Fruit fly (Drosophila melanogaster) whole organism, embryonic: ENCODE results near the gene Cdk5alpha.

Experiments used
- B-H2 ChIP-seq: fragments of 200-800 bp; sonication (Bioruptor generic); optimal IDR thresholded peaks from 2 replicates; lab custom pipeline; 2018; ENCODE audit warnings: missing biosample characterization, mild to moderate bottlenecking, missing genetic modification characterization
- CG10267 ChIP-seq: fragments of 200-800 bp; sonication (Bioruptor generic); optimal IDR thresholded peaks from 2 replicates; lab custom pipeline; 2018; ENCODE audit warnings: missing biosample characterization, mild to moderate bottlenecking, missing genetic modification characterization, moderate library complexity
- CG11695 ChIP-seq: fragments of 200-800 bp; sonication (Bioruptor generic); IDR thresholded peaks from 3 replicates; pipeline ENCODE4 v1.3.6; 2022; ENCODE audit warnings: missing biosample characterization, missing genetic modification characterization
- CG12391 ChIP-seq: fragments of 200-800 bp; sonication (Bioruptor generic); optimal IDR thresholded peaks from 3 replicates; lab custom pipeline; 2018; ENCODE audit warnings: missing biosample characterization, mild to moderate bottlenecking, missing genetic modification characterization, moderate library complexity
- CG13775 ChIP-seq: fragments of 200-800 bp; sonication (Bioruptor generic); optimal IDR thresholded peaks from 3 replicates; lab custom pipeline; 2017; ENCODE audit warnings: missing biosample characterization, mild to moderate bottlenecking, missing genetic modification characterization
- CG14441 ChIP-seq: fragments of 200-800 bp; sonication (Bioruptor generic); IDR thresholded peaks from 2 replicates; pipeline ENCODE4 v1.3.6; 2022; ENCODE audit warnings: missing biosample characterization, missing genetic modification characterization
- CG1602 ChIP-seq: fragments of 200-800 bp; sonication (Bioruptor generic); optimal IDR thresholded peaks from 3 replicates; lab custom pipeline; 2016; ENCODE audit warnings: missing biosample characterization, missing genetic modification characterization
- CG17361 ChIP-seq: fragments of 200-800 bp; sonication (Bioruptor generic); IDR thresholded peaks from 3 replicates; pipeline ENCODE4 v1.3.6; 2022; ENCODE audit warnings: missing biosample characterization, missing genetic modification characterization
- CG17568 ChIP-seq: fragments of 200-800 bp; sonication (Bioruptor generic); optimal IDR thresholded peaks from 2 replicates; lab custom pipeline; 2018; ENCODE audit warnings: missing biosample characterization, mild to moderate bottlenecking, missing genetic modification characterization, moderate library complexity
- CG18262 ChIP-seq: fragments of 200-800 bp; optimal IDR thresholded peaks from 3 replicates; lab custom pipeline; 2019; ENCODE audit warnings: missing biosample characterization, mild to moderate bottlenecking, missing genetic modification characterization, moderate library complexity
- CG18476 ChIP-seq: fragments of 200-800 bp; sonication (Bioruptor generic); optimal IDR thresholded peaks from 2 replicates; lab custom pipeline; 2016; ENCODE audit warnings: missing biosample characterization, mild to moderate bottlenecking, missing genetic modification characterization
- CG2712 ChIP-seq: fragments of 200-800 bp; optimal IDR thresholded peaks from 3 replicates; lab custom pipeline; 2019; ENCODE audit warnings: missing biosample characterization, mild to moderate bottlenecking, missing genetic modification characterization, moderate library complexity
- CG30020 ChIP-seq: fragments of 200-800 bp; optimal IDR thresholded peaks from 2 replicates; lab custom pipeline; 2019; ENCODE audit warnings: missing biosample characterization, mild to moderate bottlenecking, missing genetic modification characterization, moderate library complexity
- CG6254 ChIP-seq: fragments of 200-800 bp; sonication (Bioruptor generic); optimal IDR thresholded peaks from 3 replicates; lab custom pipeline; 2017; ENCODE audit warnings: mild to moderate bottlenecking, missing biosample characterization, missing genetic modification reagents, missing genetic modification characterization
- CG6654 ChIP-seq: fragments of 200-800 bp; sonication (Bioruptor generic); optimal IDR thresholded peaks from 2 replicates; lab custom pipeline; 2017; ENCODE audit warnings: missing biosample characterization, mild to moderate bottlenecking, missing genetic modification characterization
- CG7357 ChIP-seq: fragments of 200-800 bp; sonication (Bioruptor generic); IDR thresholded peaks from 3 replicates; pipeline ENCODE4 v1.3.6; 2022; ENCODE audit warnings: missing biosample characterization, missing genetic modification characterization
- CG8478 ChIP-seq: fragments of >200 bp; optimal IDR thresholded peaks from 2 replicates; lab custom pipeline; 2018
- CG9797 ChIP-seq: fragments of 200-800 bp; sonication (Bioruptor generic); optimal IDR thresholded peaks from 3 replicates; lab custom pipeline; 2018; ENCODE audit warnings: missing biosample characterization, mild to moderate bottlenecking, missing genetic modification characterization
- CTCF ChIP-seq: fragments of 200-800 bp; sonication (Bioruptor generic); optimal IDR thresholded peaks from 2 replicates; lab custom pipeline; 2017; ENCODE audit warnings: missing biosample characterization, mild to moderate bottlenecking, missing genetic modification characterization, moderate library complexity
- D19A ChIP-seq: fragments of 200-800 bp; optimal IDR thresholded peaks from 3 replicates; lab custom pipeline; 2019; ENCODE audit warnings: missing biosample characterization, mild to moderate bottlenecking, missing genetic modification characterization, moderate library complexity
- Dp ChIP-seq: fragments of 200-800 bp; sonication (Bioruptor generic); optimal IDR thresholded peaks from 2 replicates; lab custom pipeline; 2018; ENCODE audit warnings: missing biosample characterization, mild to moderate bottlenecking, missing genetic modification characterization, moderate library complexity
- E2f2 ChIP-seq: fragments of 200-800 bp; sonication (Bioruptor generic); IDR thresholded peaks from 2 replicates; pipeline ENCODE4 v1.3.6; 2022; ENCODE audit warnings: missing biosample characterization, missing genetic modification characterization
- Ets97D ChIP-seq: fragments of 200-800 bp; sonication (Bioruptor generic); optimal IDR thresholded peaks from 3 replicates; lab custom pipeline; 2016; ENCODE audit warnings: missing biosample characterization, missing genetic modification characterization
- Gsc ChIP-seq: fragments of 200-800 bp; sonication (Bioruptor generic); IDR thresholded peaks from 2 replicates; pipeline ENCODE4 v1.3.6; 2022; ENCODE audit warnings: missing biosample characterization, missing genetic modification characterization
- H2.0 ChIP-seq: fragments of 200-800 bp; sonication (Bioruptor generic); IDR thresholded peaks from 2 replicates; pipeline ENCODE4 v1.3.6; 2022; ENCODE audit warnings: missing biosample characterization, missing genetic modification characterization
- HmgZ ChIP-seq: fragments of 200-800 bp; sonication (Bioruptor generic); optimal IDR thresholded peaks from 2 replicates; lab custom pipeline; 2018; ENCODE audit warnings: missing biosample characterization, mild to moderate bottlenecking, missing genetic modification characterization
- Hsf ChIP-seq: fragments of 200-800 bp; sonication (Bioruptor generic); optimal IDR thresholded peaks from 3 replicates; lab custom pipeline; 2016; ENCODE audit warnings: missing biosample characterization, missing genetic modification characterization
- MESR4 ChIP-seq: fragments of 200-800 bp; sonication (Bioruptor generic); optimal IDR thresholded peaks from 2 replicates; lab custom pipeline; 2018; ENCODE audit warnings: missing biosample characterization, mild to moderate bottlenecking, missing genetic modification characterization, moderate library complexity
- MTF-1 ChIP-seq: fragments of 200-800 bp; sonication (Bioruptor generic); optimal IDR thresholded peaks from 2 replicates; lab custom pipeline; 2018; ENCODE audit warnings: missing biosample characterization, mild to moderate bottlenecking, missing genetic modification characterization, borderline replicate concordance
- Pdp1 ChIP-seq, 2 experiments: fragments of 200-800 bp; sonication (Bioruptor generic); optimal IDR thresholded peaks; 3 replicates each; lab custom pipeline; 2016; ENCODE audit warnings: missing biosample characterization in 2 of 2, missing genetic modification characterization in 2 of 2, mild to moderate bottlenecking in 1 of 2, moderate library complexity in 1 of 2
- ac ChIP-seq: fragments of 200-800 bp; sonication (Bioruptor generic); optimal IDR thresholded peaks from 3 replicates; lab custom pipeline; 2017; ENCODE audit warnings: missing biosample characterization, mild to moderate bottlenecking, missing genetic modification characterization
- ara ChIP-seq: fragments of 200-800 bp; sonication (Bioruptor generic); IDR thresholded peaks from 2 replicates; pipeline ENCODE4 v1.3.6; 2022; ENCODE audit warnings: missing biosample characterization, missing genetic modification characterization
- bsh ChIP-seq, 2 experiments: fragments of 200-800 bp; sonication (Bioruptor generic); optimal IDR thresholded peaks; 2 replicates each; lab custom pipeline; 2017 to 2018; ENCODE audit warnings: mild to moderate bottlenecking in 2 of 2, missing biosample characterization in 2 of 2, missing genetic modification characterization in 2 of 2, moderate library complexity in 1 of 2
- btn ChIP-seq: fragments of 200-800 bp; sonication (Bioruptor generic); optimal IDR thresholded peaks from 2 replicates; lab custom pipeline; 2016; ENCODE audit warnings: missing biosample characterization, missing genetic modification characterization
- ci ChIP-seq: fragments of 200-800 bp; sonication (Bioruptor generic); IDR thresholded peaks from 3 replicates; pipeline ENCODE4 v1.3.6; 2022; ENCODE audit warnings: missing biosample characterization, missing genetic modification characterization
- eve ChIP-seq, 2 experiments: fragments of >200 bp; optimal IDR thresholded peaks; 2 replicates each; lab custom pipeline; 2017; ENCODE audit warnings: missing biosample characterization in 2 of 2, missing genetic modification characterization in 2 of 2
- gem ChIP-seq: fragments of 200-800 bp; sonication (Bioruptor generic); optimal IDR thresholded peaks from 2 replicates; lab custom pipeline; 2019; ENCODE audit warnings: missing biosample characterization, mild to moderate bottlenecking, missing genetic modification characterization, moderate library complexity
- kah ChIP-seq: fragments of 200-800 bp; sonication (Bioruptor generic); optimal IDR thresholded peaks from 2 replicates; lab custom pipeline; 2018; ENCODE audit warnings: missing biosample characterization, mild to moderate bottlenecking, missing genetic modification characterization
- kay ChIP-seq: fragments of 200-800 bp; sonication (Bioruptor generic); optimal IDR thresholded peaks from 2 replicates; lab custom pipeline; 2016; ENCODE audit warnings: missing biosample characterization, missing genetic modification characterization
- lola ChIP-seq, 3 experiments: fragments of >200 bp in 2 of 3; fragments of 200-800 bp in 1 of 3; sonication (Bioruptor generic) in 1 of 3; optimal IDR thresholded peaks; 2 replicates each; lab custom pipeline; 2017 to 2019; ENCODE audit warnings: missing biosample characterization in 3 of 3, missing genetic modification characterization in 3 of 3, mild to moderate bottlenecking in 1 of 3, moderate library complexity in 1 of 3
- onecut ChIP-seq: fragments of 200-800 bp; sonication (Bioruptor generic); IDR thresholded peaks from 2 replicates; pipeline ENCODE4 v1.3.6; 2022; ENCODE audit warnings: missing biosample characterization, missing genetic modification characterization
- phol ChIP-seq: fragments of 200-800 bp; sonication (Bioruptor generic); optimal IDR thresholded peaks from 3 replicates; lab custom pipeline; 2018; ENCODE audit warnings: missing biosample characterization, mild to moderate bottlenecking, missing genetic modification characterization, moderate library complexity
- prd ChIP-seq, 3 experiments: fragments of >200 bp in 2 of 3; fragments of 200-800 bp in 1 of 3; sonication (Bioruptor generic) in 1 of 3; optimal IDR thresholded peaks in 2 of 3; IDR thresholded peaks in 1 of 3; 2 replicates in 2 of 3; 3 replicates in 1 of 3; pipeline versions ENCODE4 v1.3.6 to Lab custom; 2017 to 2022; ENCODE audit warnings: missing biosample characterization in 1 of 3, missing genetic modification characterization in 1 of 3
- pzg ChIP-seq: fragments of 200-800 bp; sonication (Bioruptor generic); optimal IDR thresholded peaks from 3 replicates; lab custom pipeline; 2018; ENCODE audit warnings: missing biosample characterization, mild to moderate bottlenecking, missing genetic modification characterization, moderate library complexity
- row ChIP-seq: fragments of 200-800 bp; sonication (Bioruptor generic); IDR thresholded peaks from 3 replicates; pipeline ENCODE4 v1.3.6; 2022; ENCODE audit warnings: missing biosample characterization, missing genetic modification characterization
- ssp ChIP-seq: fragments of 200-800 bp; sonication (Bioruptor generic); IDR thresholded peaks from 2 replicates; pipeline ENCODE4 v1.3.6; 2022; ENCODE audit warnings: missing biosample characterization, missing genetic modification characterization
- tap ChIP-seq: fragments of 200-800 bp; optimal IDR thresholded peaks from 3 replicates; lab custom pipeline; 2019; ENCODE audit warnings: missing biosample characterization, mild to moderate bottlenecking, missing genetic modification characterization, moderate library complexity
- trem ChIP-seq: fragments of 200-800 bp; optimal IDR thresholded peaks from 3 replicates; lab custom pipeline; 2019; ENCODE audit warnings: missing biosample characterization, mild to moderate bottlenecking, missing genetic modification characterization, moderate library complexity
- tup ChIP-seq: fragments of 200-800 bp; sonication (Bioruptor generic); optimal IDR thresholded peaks from 2 replicates; lab custom pipeline; 2016; ENCODE audit warnings: missing biosample characterization, mild to moderate bottlenecking, missing genetic modification characterization, moderate library complexity

The Cdk5alpha gene

DNA sequence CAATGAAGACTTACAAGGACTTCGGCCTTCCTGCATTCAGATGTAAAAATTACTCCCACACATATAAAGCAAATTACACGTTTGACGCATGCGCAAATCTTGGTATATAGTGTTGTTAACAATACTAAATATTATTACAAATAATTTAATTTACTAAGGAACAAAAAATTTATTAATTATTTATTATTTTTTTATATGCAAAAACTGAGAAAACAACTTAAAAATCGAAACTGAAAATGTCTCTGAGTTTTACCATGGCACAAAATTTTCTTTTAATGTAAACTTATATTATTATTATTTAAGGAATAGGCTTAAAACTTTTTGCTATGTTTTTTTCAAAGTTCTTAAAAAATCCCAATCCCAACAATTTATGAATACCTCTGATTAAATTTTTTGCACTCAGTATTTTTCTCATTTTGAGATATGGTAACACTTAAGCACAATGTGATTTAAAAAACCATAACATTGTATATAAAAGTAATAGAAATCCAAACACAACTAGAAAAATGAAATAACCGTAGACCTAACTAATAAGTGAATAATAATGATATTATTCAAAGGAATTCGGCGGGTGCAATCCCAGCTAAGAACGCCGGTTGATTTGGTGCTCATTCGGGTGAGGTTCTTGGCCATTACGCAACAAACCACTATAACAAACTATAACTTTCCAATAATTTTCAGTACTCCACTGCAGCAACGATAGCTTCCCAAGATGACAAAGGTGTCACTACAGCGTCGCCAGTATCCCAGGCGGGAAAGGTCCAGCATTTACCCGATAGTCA lies 20.5 kb upstream of the Cdk5alpha start, which contains the start of the genes Schip1 and Cox10 (continued):
- TF ChIP-seq bsh (GFP tag; optimal IDR thresholded peaks at IDR 0.05; lab: Kevin White, UChicago) (peak in 1 of 2 experiments; percentile 29), HmgZ (peak; percentile 19), ci (GFP tag; lab: Robert Waterston, UW) (no peak), CG9797 (GFP tag; lab: Kevin White, UChicago) (peak; percentile 14), CG18262 (tag; lab: Kevin White, UChicago) (peak; percentile 38), H2.0 (no peak), onecut (GFP tag; lab: Robert Waterston, UW) (no peak), CG11695 (GFP tag; lab: Robert Waterston, UW) (no peak), CG12391 (tag; lab: Kevin White, UChicago) (peak; percentile 72), CG17568 (GFP tag; lab: Kevin White, UChicago) (no peak), ssp (GFP tag; lab: Robert Waterston, UW) (no peak), CG8478 (lab: Kevin White, UChicago) (no peak), eve (GFP tag; optimal IDR thresholded peaks at IDR 0.05; lab: Kevin White, UChicago) (no peak), ac (GFP tag; lab: Kevin White, UChicago) (no peak), btn (GFP tag; lab: Kevin White, UChicago) (no peak), CG17361 (GFP tag; lab: Robert Waterston, UW) (peak; percentile 26; the same call in 1 of the 3 replicates), prd (optimal IDR thresholded peaks at IDR 0.05; lab: Kevin White, UChicago) (no peak), prd (GFP tag; IDR thresholded peaks at IDR 0.05; lab: Robert Waterston, UW) (no peak), kah (no peak), CG6654 (GFP tag; lab: Kevin White, UChicago) (no peak), ara (GFP tag; lab: Robert Waterston, UW) (no peak), phol (tag; lab: Kevin White, UChicago) (peak; percentile 20), pzg (GFP tag; lab: Kevin White, UChicago) (peak; percentile 13), row (GFP tag; lab: Robert Waterston, UW) (peak; percentile 62), E2f2 (GFP tag; lab: Robert Waterston, UW) (peak; percentile 45; the same call in 1 of the 2 replicates), tap (tag; lab: Kevin White, UChicago) (peak; percentile 10), MTF-1 (GFP tag; lab: Kevin White, UChicago) (no peak), Hsf (GFP tag; lab: Kevin White, UChicago) (no peak), trem (peak; percentile 52), kay (GFP tag; lab: Kevin White, UChicago) (no peak), Ets97D (GFP tag; lab: Kevin White, UChicago) (no peak), CG10267 (tag; lab: Kevin White, UChicago) (peak; percentile 71), gem (tag; lab: Kevin White, UChicago) (peak; percentile 69), CTCF (no peak), CG2712 (tag; lab: Kevin White, UChicago) (peak; percentile 40), CG1602 (GFP tag; lab: Kevin White, UChicago) (no peak), MESR4 (GFP tag; lab: Kevin White, UChicago) (peak; percentile 68), lola (GFP tag; optimal IDR thresholded peaks at IDR 0.05; lab: Kevin White, UChicago) (peak in 1 of 3 experiments; percentile 22), CG7357 (GFP tag; lab: Robert Waterston, UW) (no peak), B-H2 (GFP tag; lab: Kevin White, UChicago) (peak; percentile 5), D19A (tag; lab: Kevin White, UChicago) (peak; percentile 53), CG30020 (peak; percentile 85), CG14441 (no peak), tup (GFP tag; lab: Kevin White, UChicago) (no peak), Gsc (GFP tag; lab: Robert Waterston, UW) (no peak), CG13775 (GFP tag; lab: Kevin White, UChicago) (no peak), CG6254 (GFP tag; lab: Kevin White, UChicago) (no peak), Dp (GFP tag; lab: Kevin White, UChicago) (peak; percentile 39), CG18476 (GFP tag; lab: Kevin White, UChicago) (no peak), Pdp1 (GFP tag; optimal IDR thresholded peaks at IDR 0.05; lab: Kevin White, UChicago) (peak in 1 of 2 experiments; percentile 99)
